Worm (Caenorhabditis elegans): ENCODE measurements around the gene chw-1.

ce11 chrV:10491443-10491842 lies 29.4 kb downstream of the chw-1 start, which contains the start of gene aqp-5:
- TF ChIP-seq dve-1 (tag; optimal IDR thresholded peaks at IDR 0.05) (no peak), gmeb-2 (tag; optimal IDR thresholded peaks at IDR 0.05) (no peak), pha-4 (tag; optimal IDR thresholded peaks at IDR 0.05) (no peak), lin-11 (tag; optimal IDR thresholded peaks at IDR 0.05) (no peak), unc-55 (GFP tag; optimal IDR thresholded peaks at IDR 0.05) (no peak), syd-9 (tag; optimal IDR thresholded peaks at IDR 0.05) (no peak), ceh-19 (GFP tag; optimal IDR thresholded peaks at IDR 0.05) (no peak), hlh-8 (tag; optimal IDR thresholded peaks at IDR 0.05) (no peak), mec-3 (tag; optimal IDR thresholded peaks at IDR 0.05; ENCODE audit: borderline replicate concordance) (no peak), sox-2 (GFP tag; IDR thresholded peaks at IDR 0.05) (no peak), dmd-4 (tag; optimal IDR thresholded peaks at IDR 0.05; ENCODE audit: borderline replicate concordance) (no peak), ahr-1 (tag; optimal IDR thresholded peaks at IDR 0.05) (no peak), odd-2 (tag; optimal IDR thresholded peaks at IDR 0.05) (no peak)
